Fruit fly (Drosophila melanogaster): Measurements from ENCODE around the gene MFS10.

DNA sequence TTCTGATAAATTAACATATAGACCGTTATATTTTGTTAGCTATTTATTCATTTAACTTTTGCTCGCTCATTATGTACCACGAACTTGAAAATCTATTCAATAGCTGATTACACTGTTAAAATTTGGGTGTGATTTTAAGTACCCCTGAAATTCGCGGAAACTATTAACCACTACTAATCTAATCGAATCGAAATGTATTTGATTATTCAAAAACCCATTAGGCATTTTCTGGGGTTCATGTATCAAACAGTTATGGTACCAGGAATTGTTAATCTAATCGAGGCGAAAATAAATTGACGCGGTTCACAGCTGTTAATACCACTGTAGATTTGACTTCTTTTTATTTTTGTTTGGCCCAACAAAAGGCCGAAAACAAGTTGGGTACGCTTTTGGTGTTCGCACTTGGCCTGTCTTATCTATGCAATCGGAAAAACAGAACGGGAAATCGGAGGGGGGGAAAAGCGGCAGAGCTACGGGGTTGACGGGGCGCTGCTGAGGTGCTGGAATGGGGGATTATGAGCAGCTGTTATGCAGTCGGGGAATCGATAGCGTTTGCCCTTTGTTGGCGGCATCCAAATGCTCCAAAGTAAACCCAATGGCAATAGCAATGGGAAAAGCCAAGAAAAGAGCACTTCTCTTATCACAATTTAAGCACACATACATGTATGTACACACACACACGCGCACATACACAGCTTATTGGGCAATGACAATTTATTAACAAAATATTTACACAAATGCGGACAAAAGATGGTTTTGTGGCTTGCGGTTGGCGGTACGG, 40.6 kb upstream of the MFS10 start:
- no peak for TF ChIP-seq usp (GFP tag; optimal IDR thresholded peaks at IDR 0.05)
- TF ChIP-seq pan (optimal IDR thresholded peaks at IDR 0.05): no peak
